Fruit fly (Drosophila melanogaster) whole organism, larva: Measurements from ENCODE around the gene mRpL9.

Experiments used
- noc ChIP-seq: fragments of 200-800 bp; sonication (Bioruptor generic); optimal IDR thresholded peaks from 3 replicates; lab custom pipeline; 2019; ENCODE audit warnings: missing biosample characterization, mild to moderate bottlenecking, missing genetic modification characterization, moderate library complexity

mRpL9 gene

DNA sequence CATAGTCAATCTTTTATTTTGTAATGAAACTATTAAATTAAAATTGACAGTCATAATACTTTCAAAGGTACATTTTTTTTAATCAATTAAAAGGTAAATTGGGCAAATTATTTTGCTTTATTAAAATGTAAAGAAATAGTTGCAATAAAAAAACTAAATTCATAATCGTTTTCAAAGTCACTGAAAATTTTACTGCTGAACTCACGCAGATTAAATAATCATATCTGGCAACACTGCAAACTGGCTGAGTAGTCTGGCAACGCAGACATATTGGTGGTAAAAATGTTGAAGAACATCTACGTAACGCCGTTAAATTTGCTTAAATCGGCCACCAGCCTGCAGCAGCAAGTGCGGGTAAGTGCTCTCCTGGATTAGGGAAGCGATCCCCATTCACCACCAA lies at the start of gene mRpL9:
Gene mRpL9 (plus strand): TSS at position 267 of the 400 bp plus-strand sequence.
- no peak for TF ChIP-seq noc (tag; lab: Kevin White, UChicago)

DNA sequence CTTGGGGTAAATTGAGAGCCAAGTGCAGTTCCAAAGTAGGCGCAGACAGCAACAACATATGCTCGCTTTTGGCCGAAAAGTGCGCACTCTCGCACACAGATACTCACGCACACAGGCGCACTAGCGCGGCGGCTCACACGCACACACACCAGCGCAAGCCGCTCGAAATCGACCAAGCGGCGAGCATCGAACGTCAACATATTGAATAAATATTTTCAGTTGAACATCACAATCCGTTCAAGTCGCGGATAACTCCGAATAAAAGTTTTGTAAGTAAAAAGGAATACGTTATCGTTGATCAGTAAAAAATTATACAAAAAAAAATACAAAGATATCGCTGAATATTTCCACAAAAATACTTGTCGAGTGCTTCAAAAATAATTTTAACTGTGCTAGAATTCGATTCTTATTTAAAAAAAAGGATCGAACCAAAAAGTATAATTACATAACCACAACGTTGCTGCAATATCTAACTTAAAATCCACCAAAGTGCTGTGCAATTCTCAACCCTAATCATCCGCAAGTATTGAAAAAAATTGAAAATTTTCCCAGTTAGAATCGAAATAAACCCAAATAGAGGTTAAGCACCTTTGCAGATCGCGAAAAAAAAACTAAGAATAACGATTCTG lies 49.1 kb upstream of the mRpL9 start:
- TF ChIP-seq noc (tag; lab: Kevin White, UChicago): no peak

DNA sequence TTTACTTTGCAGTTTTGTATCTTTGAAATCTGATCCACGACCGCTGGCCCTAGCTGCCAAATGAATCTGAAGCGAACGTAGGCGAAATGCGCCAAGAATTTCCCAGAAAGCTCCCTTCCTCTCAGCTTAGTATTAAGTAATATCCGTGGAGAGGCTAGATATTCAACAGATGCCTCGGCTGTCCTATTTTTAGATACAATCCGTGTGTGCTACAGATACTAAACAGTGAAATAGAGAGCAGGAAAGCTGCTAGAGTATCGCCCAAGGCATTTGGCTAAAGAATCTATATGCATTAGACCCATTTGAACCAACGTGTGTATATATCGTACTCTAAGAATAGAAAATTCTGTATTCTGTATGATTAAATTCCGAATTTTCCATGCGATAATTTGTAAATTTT lies 48.2 kb upstream of the mRpL9 start:
- no peak for TF ChIP-seq noc (tag; lab: Kevin White, UChicago)

DNA sequence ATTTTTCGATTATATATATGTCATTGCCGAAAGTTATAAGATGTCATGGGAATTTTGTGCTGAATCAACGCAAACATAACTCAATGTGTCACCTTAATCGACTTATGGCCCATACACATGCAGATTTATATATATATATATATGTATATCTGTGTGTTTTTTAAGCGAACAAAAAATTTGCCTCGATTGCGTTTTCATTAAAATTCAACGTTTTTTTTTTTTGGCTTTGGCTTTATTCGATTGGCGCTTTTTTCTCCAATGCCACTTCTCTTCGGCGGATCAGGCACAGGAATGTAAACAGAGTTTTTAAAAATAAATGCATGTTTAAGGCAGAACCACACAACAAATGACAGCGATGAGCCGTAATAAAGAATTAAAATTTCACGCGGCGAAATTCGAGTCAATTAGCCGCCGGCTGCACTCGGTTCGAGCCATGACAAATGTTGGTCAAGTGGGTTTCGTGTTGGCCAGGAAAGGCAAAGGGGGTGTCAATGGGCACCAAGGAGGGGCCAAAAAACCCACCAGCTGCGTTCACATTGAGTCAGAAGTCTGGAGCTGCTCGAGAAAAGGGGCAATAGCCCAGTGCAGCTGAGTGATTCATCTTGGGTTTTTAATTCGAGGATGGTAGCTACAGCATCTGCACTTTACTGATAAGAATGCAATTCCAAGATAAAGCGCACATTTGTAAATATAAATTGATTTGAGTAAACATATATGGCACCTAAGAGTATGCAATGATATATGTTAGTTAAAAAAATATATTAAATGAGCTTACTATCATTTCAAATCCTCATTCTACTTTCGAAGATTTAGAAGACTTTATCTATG lies 47.3 kb upstream of the mRpL9 start:
- TF ChIP-seq noc (tag; lab: Kevin White, UChicago): no peak

DNA sequence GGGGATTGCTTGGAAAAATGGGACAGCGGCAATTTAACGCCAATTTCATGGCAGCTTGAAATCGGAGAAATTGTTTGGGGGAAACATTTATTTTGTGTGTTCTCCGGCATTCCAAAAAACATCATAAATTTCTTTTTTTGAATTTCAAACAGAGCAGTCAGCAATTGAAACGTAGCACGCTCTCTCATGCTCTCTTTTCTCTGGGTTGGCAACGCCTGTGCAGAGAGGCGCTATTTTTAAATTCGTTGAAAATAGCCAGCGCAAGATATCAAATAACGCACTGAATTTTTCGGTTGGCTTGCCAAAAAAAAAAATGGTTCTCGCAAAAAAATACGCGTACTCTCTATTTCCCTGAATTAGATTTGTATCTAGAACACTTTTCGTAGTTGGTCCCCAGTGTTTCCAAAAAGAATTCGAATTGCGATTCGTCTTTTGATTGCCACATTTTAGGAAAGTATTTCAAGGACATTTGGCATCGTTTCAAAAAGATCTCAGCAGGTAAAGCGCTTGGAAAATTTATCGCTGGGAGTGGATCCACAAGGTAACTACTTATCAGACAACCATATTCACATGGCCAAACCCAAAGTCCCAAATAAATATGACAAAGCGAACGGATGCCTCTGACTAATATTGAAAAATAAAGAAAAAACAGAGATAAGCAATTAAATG lies 44.4 kb upstream of the mRpL9 start:
- no peak for TF ChIP-seq noc (tag; lab: Kevin White, UChicago)

DNA sequence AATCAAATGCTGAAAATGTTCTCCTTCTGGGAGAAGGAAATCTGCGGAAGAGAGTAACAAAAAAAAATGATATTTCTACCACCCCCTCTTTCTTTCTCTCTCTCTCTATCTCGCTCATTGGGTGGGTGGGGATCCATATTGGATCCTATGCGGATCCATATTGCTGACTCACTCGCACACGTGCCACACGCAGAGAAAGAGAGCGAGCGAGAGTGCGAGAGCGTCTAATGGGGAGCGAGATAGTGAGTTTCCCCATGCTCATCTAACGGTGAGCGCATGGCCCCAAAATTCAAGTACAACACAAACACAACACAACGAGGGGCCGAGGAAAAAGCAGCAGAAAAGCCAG lies 43.9 kb upstream of the mRpL9 start:
- peak; percentile 23 for TF ChIP-seq noc (tag; lab: Kevin White, UChicago)

DNA sequence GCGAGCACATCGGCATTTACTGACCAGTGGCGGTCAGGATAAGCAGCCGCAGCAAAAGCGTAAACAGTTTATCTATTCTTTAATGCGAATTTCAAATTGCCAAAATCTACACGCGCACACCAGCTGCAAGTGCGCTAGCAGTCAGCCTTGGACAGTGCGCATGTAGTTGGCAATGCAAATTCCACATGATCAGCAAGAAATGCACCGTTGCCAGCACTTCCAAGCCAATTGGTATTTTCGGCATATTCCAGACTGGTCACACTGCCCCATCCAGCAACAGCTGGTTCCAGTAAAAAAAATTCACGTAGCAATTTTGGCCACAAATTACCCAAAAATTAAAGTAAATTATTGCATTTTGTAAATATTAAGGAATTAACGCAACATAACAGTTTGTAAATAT lies 42.8 kb upstream of the mRpL9 start:
- no peak for TF ChIP-seq noc (tag; lab: Kevin White, UChicago)

DNA sequence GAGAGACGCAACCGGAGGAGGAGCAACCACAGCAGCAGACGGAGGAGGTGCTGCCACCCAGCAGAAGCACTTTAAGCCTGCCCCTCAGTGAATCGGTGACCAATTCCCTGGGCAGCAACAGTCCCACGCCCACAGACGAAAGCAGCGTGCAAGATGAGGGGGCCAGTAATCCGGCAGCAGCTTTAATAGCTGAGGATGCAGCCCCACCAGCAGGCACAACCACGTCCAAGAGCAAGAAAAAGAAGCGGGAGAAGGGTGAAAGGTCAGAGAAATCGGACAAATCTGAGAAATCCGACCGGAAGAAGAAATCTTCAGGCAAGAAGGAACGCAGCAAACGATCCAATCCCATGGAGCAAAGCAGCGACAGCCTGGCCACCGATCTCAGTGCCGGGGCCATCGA lies 41.7 kb upstream of the mRpL9 start:
- TF ChIP-seq noc (tag; lab: Kevin White, UChicago): no peak

DNA sequence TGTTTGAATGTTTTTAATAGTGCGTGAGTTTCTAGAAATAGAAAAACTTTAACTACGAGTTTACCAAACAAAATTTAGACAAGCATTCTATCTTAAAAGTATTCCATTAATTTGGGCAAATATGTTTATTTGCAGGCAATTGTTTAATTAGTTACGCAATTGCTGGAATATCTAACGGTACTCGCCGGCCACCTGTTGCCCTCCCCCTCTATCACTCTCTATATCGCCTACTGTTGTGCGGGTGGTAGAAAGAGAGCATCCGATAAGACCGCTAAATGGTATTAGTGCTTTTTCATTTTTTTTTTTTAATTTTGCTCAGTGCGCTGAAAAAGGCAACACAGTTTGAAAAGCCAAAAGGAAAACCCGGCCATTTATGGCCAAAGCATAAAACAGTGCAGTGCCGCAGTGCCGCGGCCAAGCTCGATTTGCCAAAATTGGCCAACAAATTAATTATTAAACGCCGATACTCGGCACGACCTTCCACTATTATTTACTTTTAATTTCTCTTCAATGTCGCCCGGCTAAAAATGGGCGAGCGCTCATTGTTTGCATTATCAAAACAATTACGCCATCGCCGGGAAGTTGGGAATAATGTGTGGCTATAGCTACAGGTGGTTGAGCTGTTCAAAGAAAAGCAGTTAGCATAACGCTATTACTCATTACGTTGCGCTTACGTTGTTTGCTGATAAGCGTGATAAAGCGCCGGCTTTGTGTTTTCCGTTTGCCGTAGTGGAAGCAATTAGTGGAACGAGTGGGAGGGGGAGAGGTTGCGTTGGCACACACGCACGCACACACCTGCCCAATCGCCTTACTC lies 40.5 kb upstream of the mRpL9 start:
- no peak for TF ChIP-seq noc (tag; lab: Kevin White, UChicago)

DNA sequence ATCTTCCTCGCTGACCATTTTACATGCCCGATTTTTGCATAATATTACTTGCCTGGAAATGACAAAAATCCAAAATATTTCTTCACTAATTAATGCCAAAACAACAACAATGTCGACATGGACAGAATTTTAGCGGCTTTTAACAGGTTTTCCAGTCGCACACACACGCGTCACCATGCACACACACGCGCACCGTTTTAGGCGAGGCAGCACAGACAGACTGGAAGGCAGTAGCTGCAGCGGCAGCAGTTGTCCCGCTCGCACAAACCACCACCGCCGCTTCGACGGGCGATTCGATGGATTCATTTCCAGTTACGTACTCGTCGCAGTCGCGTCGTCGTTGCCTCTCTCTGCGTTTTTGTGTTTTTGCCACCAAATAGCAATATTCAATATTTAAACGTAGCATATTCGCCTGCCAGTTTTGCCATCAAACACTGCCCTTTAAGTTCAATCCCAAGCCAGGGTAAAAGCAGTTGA lies 39.9 kb upstream of the mRpL9 start, which contains the start of gene CG45218:
Gene CG45218 (minus strand): TSS at position 158 of the 477 bp plus-strand sequence.
- TF ChIP-seq noc (tag; lab: Kevin White, UChicago): peak; percentile 51

DNA sequence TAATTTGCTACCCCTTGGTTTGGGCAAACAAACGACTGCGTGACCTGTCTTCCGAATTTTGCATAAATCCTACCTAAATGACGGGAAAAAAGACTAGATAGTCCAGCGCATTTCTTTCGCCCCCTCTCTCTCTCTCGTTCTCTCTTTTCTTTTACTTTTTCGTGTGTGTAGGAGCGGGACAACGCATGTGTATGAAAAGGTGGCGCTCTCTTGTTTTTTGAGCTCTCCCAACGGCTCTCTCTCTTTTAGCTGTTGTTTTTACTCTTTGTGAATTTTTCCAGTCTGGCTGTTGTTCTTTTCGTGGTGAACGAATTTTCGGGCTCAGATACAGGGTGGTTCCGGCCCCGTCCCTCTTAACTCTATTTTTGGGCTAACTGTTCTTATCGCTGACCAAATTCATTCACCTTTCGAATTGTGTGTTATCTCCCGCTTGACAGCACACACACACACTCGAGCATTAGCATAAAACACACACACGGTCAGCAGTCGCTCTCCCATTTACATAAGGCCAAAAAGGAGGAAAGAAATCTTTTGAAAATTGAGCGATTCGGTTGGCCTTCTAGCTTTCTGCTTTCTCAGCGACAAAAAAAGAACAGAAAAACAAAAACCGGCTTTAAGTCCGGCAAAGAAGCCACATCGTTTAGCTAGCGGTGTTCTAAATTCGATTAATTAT lies 38.9 kb upstream of the mRpL9 start:
- TF ChIP-seq noc (tag; lab: Kevin White, UChicago): peak; percentile 23

DNA sequence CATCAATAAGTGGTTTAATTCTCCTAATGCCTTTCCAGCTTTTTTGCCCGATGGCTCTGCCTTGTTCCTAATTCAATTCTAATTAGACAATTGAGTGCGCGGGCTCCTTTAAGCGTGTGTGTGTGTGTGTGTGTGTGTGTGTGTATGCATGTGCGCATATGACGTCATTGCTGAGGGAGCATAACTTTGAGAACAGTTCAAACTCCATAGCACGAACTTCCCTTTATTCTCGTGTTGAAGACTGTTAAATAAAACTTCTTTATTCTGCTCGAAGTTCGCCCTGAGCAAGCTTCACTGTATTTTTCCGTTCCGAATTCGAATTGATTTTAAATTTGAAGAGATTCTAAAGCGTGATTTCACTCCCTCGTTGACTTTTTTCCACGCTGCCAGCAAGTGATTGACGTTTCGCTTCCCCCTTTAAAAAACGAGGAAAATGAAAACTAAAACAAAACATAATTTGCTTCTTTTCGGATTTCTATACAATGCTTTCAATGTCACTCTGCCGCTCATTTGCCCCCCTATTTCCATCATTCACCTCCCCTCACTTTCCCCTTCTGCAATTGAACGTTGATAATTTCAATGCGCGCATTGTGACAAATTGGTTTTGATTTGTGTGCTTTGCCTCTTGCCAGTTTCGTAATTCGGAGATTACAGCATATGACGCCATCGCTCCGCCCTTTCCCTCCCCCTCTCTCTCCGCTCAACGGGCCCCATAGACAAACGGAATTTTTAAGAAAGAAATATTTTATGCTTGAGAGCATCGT lies 38.1 kb upstream of the mRpL9 start:
- no peak for TF ChIP-seq noc (tag; lab: Kevin White, UChicago)

DNA sequence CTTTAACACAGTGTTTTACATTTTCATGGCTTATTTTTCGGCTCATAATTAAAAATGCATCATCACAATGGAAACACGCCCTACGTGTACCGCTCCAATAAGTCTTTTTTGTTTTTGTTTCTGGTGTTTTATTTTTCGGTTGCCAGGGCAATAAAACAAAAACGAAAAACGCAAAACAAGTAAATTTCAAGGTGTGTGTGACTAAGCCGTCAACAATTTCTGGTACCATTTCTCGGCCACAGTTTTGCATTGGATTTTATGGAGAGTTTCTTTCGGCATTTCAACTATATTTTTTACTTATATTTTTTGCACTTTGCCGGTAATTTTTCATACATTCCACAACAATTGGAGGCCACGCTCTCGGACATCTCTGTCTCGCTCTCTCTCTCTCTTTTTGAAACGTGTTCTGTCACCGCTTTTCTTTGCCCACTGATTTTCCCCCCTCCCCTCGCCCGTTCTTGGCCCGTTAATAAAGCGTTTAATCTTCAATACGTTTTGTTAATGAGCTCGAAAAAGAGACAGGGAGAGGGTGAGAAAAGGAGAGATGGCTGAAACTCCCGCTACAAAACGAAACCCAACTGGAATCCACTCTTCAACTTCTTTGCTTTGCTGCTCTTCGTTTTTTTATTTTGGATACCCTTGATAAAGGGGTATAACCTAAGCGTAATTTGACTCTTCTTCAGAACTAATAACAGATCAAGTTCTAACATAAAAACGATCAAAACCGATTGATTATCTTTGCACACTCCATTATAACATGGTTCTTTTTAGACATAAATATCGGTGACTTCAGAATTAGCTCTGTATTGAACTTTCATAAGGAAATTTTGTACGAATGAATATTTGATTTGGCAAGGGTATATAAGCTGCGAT lies 37.3 kb upstream of the mRpL9 start:
- peak; percentile 59 for TF ChIP-seq noc (tag; lab: Kevin White, UChicago)
